Worm (Caenorhabditis elegans): ENCODE results near the gene ZK1320.3.

- TF ChIP-seq sma-9 (GFP tag; optimal IDR thresholded peaks at IDR 0.05) = peak; percentile 49
- TF ChIP-seq sma-9 (tag; optimal IDR thresholded peaks at IDR 0.05) = no peak
- TF ChIP-seq nhr-237 (tag; optimal IDR thresholded peaks at IDR 0.05) = no peak
- TF ChIP-seq blmp-1 (tag; optimal IDR thresholded peaks at IDR 0.05; ENCODE audit: insufficient read depth) = no peak
- no peak for TF ChIP-seq zag-1 (tag; optimal IDR thresholded peaks at IDR 0.05)
- TF ChIP-seq egl-27 (tag; optimal IDR thresholded peaks at IDR 0.05) = no peak
- TF ChIP-seq mdl-1 (tag; optimal IDR thresholded peaks at IDR 0.05) = no peak
- peak; percentile 26 for TF ChIP-seq nhr-21 (tag; optimal IDR thresholded peaks at IDR 0.05)
- TF ChIP-seq ceh-16 (tag; optimal IDR thresholded peaks at IDR 0.05) = no peak
- peak; percentile 83 for TF ChIP-seq unc-55 (GFP tag; optimal IDR thresholded peaks at IDR 0.05)
These were observed 8.7 kb upstream of the ZK1320.3 start, which contains the start of gene taf-8 for ce11 chrII:9668959-9669358.

All from whole organism, L2 larva.